Worm (Caenorhabditis elegans) whole organism, L3 larva: ENCODE data around the gene oac-58.

Experiments used
- aly-2 ChIP-seq: fragments of 150-350 bp; optimal IDR thresholded peaks from 2 replicates; lab custom pipeline; 2014; ENCODE audit warnings: missing biosample characterization, missing genetic modification characterization
- ama-1 ChIP-seq: fragments of 150-350 bp; optimal IDR thresholded peaks from 2 replicates; lab custom pipeline; 2018
- lin-15B ChIP-seq: fragments of 150-350 bp; optimal IDR thresholded peaks from 2 replicates; lab custom pipeline; 2014; ENCODE audit warnings: missing biosample characterization, missing genetic modification characterization
- mdl-1 ChIP-seq: fragments of 150-350 bp; optimal IDR thresholded peaks from 2 replicates; lab custom pipeline; 2014; ENCODE audit warnings: missing biosample characterization, missing genetic modification characterization
- pha-4 ChIP-seq: fragments of 150-350 bp; optimal IDR thresholded peaks from 2 replicates; lab custom pipeline; 2014; ENCODE audit warnings: missing biosample characterization, missing genetic modification reagents, missing genetic modification characterization

- TF ChIP-seq pha-4 (tag; lab: Kevin White, UChicago) (no peak), aly-2 (tag; lab: Kevin White, UChicago) (no peak), mdl-1 (tag; lab: Kevin White, UChicago) (no peak), lin-15B (tag; lab: Kevin White, UChicago) (no peak), ama-1 (no peak)
Measured at ce11 chrIV:12349639-12350038, 38.1 kb upstream of the oac-58 start, which contains the start of gene best-22.
